Worm (Caenorhabditis elegans) whole organism, L2 larva: ENCODE measurements around the gene C17F4.2.

Experiments
- R02D3.7 ChIP-seq: fragments of 150-350 bp; optimal IDR thresholded peaks from 2 replicates; lab custom pipeline; 2014; ENCODE audit warnings: missing biosample characterization, missing genetic modification characterization
- Y55F3AM.14 ChIP-seq: fragments of 200-800 bp; sonication (Bioruptor generic); optimal IDR thresholded peaks from 2 replicates; lab custom pipeline; 2018; ENCODE audit warnings: mild to moderate bottlenecking, missing genetic modification characterization, missing compliant biosample characterization
- aly-2 ChIP-seq: fragments of 150-350 bp; optimal IDR thresholded peaks from 2 replicates; lab custom pipeline; 2014; ENCODE audit warnings: missing biosample characterization, missing genetic modification characterization
- ceh-16 ChIP-seq: fragments of 150-350 bp; optimal IDR thresholded peaks from 2 replicates; lab custom pipeline; 2014; ENCODE audit warnings: missing biosample characterization, missing genetic modification characterization
- dmd-4 ChIP-seq: sonication (generic microtip); optimal IDR thresholded peaks from 2 replicates; lab custom pipeline; 2017; ENCODE audit warnings: missing biosample characterization, missing genetic modification characterization
- elt-1 ChIP-seq: fragments of 150-350 bp; optimal IDR thresholded peaks from 2 replicates; lab custom pipeline; 2014; ENCODE audit warnings: missing biosample characterization, missing genetic modification characterization
- elt-3 ChIP-seq: sonication (generic microtip); optimal IDR thresholded peaks from 2 replicates; lab custom pipeline; 2017; ENCODE audit warnings: missing biosample characterization, missing genetic modification characterization
- fos-1 ChIP-seq: fragments of 150-350 bp; optimal IDR thresholded peaks from 2 replicates; lab custom pipeline; 2014; ENCODE audit warnings: missing biosample characterization, missing genetic modification characterization
- gmeb-1 ChIP-seq: fragments of 150-350 bp; optimal IDR thresholded peaks from 2 replicates; lab custom pipeline; 2014; ENCODE audit warnings: missing biosample characterization, missing genetic modification characterization
- lin-11 ChIP-seq: fragments of 150-350 bp; sonication (generic microtip); optimal IDR thresholded peaks from 2 replicates; lab custom pipeline; 2014; ENCODE audit warnings: missing biosample characterization, missing genetic modification characterization, inconsistent platforms, mixed read lengths
- mab-5 ChIP-seq: fragments of 150-350 bp; optimal IDR thresholded peaks from 2 replicates; lab custom pipeline; 2014; ENCODE audit warnings: missing biosample characterization, missing genetic modification characterization
- nhr-23 ChIP-seq: fragments of 150-350 bp; optimal IDR thresholded peaks from 2 replicates; lab custom pipeline; 2014; ENCODE audit warnings: missing biosample characterization, missing genetic modification reagents, missing genetic modification characterization
- sma-3 ChIP-seq: sonication (generic microtip); optimal IDR thresholded peaks from 2 replicates; lab custom pipeline; 2016; ENCODE audit warnings: missing genetic modification reagents, missing genetic modification characterization, missing compliant biosample characterization
- unc-55 ChIP-seq: fragments of 150-350 bp; sonication (generic microtip); optimal IDR thresholded peaks from 3 replicates; lab custom pipeline; 2014; ENCODE audit warnings: missing biosample characterization, missing genetic modification reagents, missing genetic modification characterization
- ztf-1 ChIP-seq: fragments of 200-800 bp; sonication (Bioruptor generic); conservative IDR thresholded peaks from 2 replicates; pipeline ENCODE4 v1.3.6; 2022; ENCODE audit warnings: missing genetic modification characterization, missing compliant biosample characterization

C17F4.2 gene

DNA sequence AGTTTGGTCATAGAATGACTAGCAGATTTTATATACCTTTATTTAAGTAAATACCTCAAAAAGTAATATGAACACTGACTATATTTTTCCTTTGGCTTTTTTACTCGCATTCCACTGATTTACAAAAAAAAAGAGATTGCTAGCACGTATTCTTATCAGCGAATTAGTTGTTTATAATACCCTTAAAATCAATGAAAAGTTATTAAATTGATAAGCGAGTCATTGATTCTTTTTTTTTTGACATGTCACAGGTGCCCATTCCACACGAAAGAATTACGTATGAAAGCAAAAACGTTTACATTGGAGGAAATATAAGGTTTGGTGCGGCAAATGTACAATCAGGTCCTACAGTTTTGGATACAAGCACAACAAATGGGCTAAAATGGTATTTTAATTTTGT is 46.7 kb downstream of the C17F4.2 start, which contains the start of gene btb-17:
btb-17 (plus strand) TSS at position 213 of the 400 bp plus-strand sequence.
- TF ChIP-seq fos-1: peak; percentile 58
- TF ChIP-seq gmeb-1 (tag; lab: Kevin White, UChicago): peak; percentile 9
- no peak for TF ChIP-seq elt-3 (tag; lab: Kevin White, UChicago)
- TF ChIP-seq mab-5 (tag; lab: Kevin White, UChicago): no peak
- TF ChIP-seq, all 48 proteins: peak for 2

DNA sequence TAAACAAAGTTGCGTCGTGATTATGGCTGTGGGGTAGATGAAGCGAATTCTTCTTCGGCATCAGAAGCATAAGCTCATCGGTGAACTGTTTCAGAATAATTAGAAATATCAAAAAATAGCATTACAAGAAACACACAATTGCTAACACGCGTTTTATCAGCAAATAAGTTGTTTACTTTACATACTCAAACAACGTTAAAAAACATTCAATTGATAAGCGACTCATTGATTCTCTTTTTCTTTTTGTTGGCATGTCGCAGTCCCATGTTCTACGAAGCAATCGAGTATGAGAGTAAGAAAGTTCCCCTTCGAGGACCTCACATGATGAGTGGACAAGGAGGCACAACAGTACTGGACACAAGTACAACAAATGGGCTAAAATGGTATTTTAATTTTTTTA is 48.2 kb downstream of the C17F4.2 start, which contains the start of gene btb-16:
btb-16 (plus strand) TSS at position 240 of the 400 bp plus-strand sequence.
- TF ChIP-seq unc-55 (GFP tag; lab: Kevin White, UChicago) (no peak), aly-2 (no peak), lin-11 (tag; lab: Kevin White, UChicago) (no peak), R02D3.7 (tag; lab: Kevin White, UChicago) (no peak), dmd-4 (tag; lab: Kevin White, UChicago) (no peak), ceh-16 (no peak), elt-1 (tag; lab: Kevin White, UChicago) (no peak), fos-1 (peak; percentile 45)

DNA sequence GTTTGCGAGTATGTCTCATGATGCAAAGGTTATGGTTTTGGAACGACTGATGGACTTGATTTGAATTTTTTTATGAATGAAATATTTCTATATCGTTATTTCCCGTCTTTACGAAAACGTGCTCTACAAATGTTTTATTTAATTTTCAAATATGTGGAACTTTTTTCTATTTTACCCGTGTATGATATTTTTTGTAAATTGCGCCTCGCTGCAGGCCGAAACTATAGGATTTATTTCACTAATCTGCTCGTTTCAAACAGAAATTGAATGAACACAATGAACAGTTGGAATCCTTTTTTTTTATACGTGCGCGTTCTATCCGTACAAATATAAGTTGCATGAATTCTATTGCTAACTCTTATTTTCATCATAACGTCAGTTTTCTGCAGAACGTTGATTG is 49.4 kb downstream of the C17F4.2 start, which contains the start of gene btb-18:
btb-18 (plus strand) TSS at position 301 of the 400 bp plus-strand sequence.
- TF ChIP-seq ztf-1: no peak
- TF ChIP-seq nhr-23 (tag; lab: Kevin White, UChicago): no peak
- TF ChIP-seq sma-3: no peak
- TF ChIP-seq Y55F3AM.14 (GFP tag; lab: Kevin White, UChicago): no peak
- TF ChIP-seq, all 48 proteins: peak for 0
